Fruit fly (Drosophila melanogaster) whole organism, embryonic: ENCODE results near the gene CG8206.

Experiments used
- CG12942 ChIP-seq: fragments of 200-800 bp; sonication (Bioruptor generic); optimal IDR thresholded peaks from 3 replicates; lab custom pipeline; 2016; ENCODE audit warnings: missing biosample characterization, missing genetic modification characterization
- CG13123 ChIP-seq: fragments of 200-800 bp; sonication (Bioruptor generic); optimal IDR thresholded peaks from 2 replicates; lab custom pipeline; 2016; ENCODE audit warnings: missing biosample characterization, missing genetic modification characterization
- CG13624 ChIP-seq: fragments of 200-800 bp; sonication (Bioruptor generic); optimal IDR thresholded peaks from 2 replicates; lab custom pipeline; 2016; ENCODE audit warnings: missing biosample characterization, missing genetic modification characterization
- CG14014 ChIP-seq: fragments of 200-800 bp; sonication (Bioruptor generic); IDR thresholded peaks from 2 replicates; pipeline ENCODE4 v1.3.6; 2022; ENCODE audit warnings: missing biosample characterization, missing genetic modification characterization
- CG15011 ChIP-seq: fragments of 200-800 bp; sonication (Bioruptor generic); optimal IDR thresholded peaks from 3 replicates; lab custom pipeline; 2018; ENCODE audit warnings: missing biosample characterization, mild to moderate bottlenecking, missing genetic modification characterization
- CG30431 ChIP-seq: fragments of 200-800 bp; sonication (Bioruptor generic); optimal IDR thresholded peaks from 2 replicates; lab custom pipeline; 2017; ENCODE audit warnings: missing biosample characterization, missing genetic modification characterization
- CG34422 ChIP-seq: fragments of 200-800 bp; sonication (Bioruptor generic); IDR thresholded peaks from 3 replicates; pipeline ENCODE4 v1.3.6; 2022; ENCODE audit warnings: missing biosample characterization, missing genetic modification characterization
- CG4617 ChIP-seq: fragments of 200-800 bp; sonication (Bioruptor generic); optimal IDR thresholded peaks from 3 replicates; lab custom pipeline; 2016; ENCODE audit warnings: missing biosample characterization, missing genetic modification characterization, borderline replicate concordance
- CG4707 ChIP-seq: fragments of 200-800 bp; sonication (Bioruptor generic); optimal IDR thresholded peaks from 2 replicates; lab custom pipeline; 2018; ENCODE audit warnings: missing biosample characterization, mild to moderate bottlenecking, missing genetic modification characterization, moderate library complexity
- CG4854 ChIP-seq: fragments of 200-800 bp; sonication (Bioruptor generic); optimal IDR thresholded peaks from 2 replicates; lab custom pipeline; 2016; ENCODE audit warnings: missing biosample characterization, missing genetic modification characterization, inconsistent platforms
- CG6791 ChIP-seq: fragments of 200-800 bp; sonication (Bioruptor generic); IDR thresholded peaks from 3 replicates; pipeline ENCODE4 v1.3.6; 2022; ENCODE audit warnings: missing biosample characterization, missing genetic modification characterization; ENCODE audit not compliant: partially characterized antibody
- CG7357 ChIP-seq: fragments of 200-800 bp; sonication (Bioruptor generic); IDR thresholded peaks from 3 replicates; pipeline ENCODE4 v1.3.6; 2022; ENCODE audit warnings: missing biosample characterization, missing genetic modification characterization
- CG7963 ChIP-seq: fragments of 200-800 bp; sonication (Bioruptor generic); IDR thresholded peaks from 3 replicates; pipeline ENCODE4 v1.3.6; 2022; ENCODE audit warnings: missing biosample characterization, missing genetic modification characterization; ENCODE audit not compliant: partially characterized antibody
- CG8359 ChIP-seq: fragments of 200-800 bp; sonication (Bioruptor generic); optimal IDR thresholded peaks from 2 replicates; lab custom pipeline; 2017; ENCODE audit warnings: missing biosample characterization, mild to moderate bottlenecking, missing genetic modification characterization, borderline replicate concordance
- CG9797 ChIP-seq: fragments of 200-800 bp; sonication (Bioruptor generic); optimal IDR thresholded peaks from 3 replicates; lab custom pipeline; 2018; ENCODE audit warnings: missing biosample characterization, mild to moderate bottlenecking, missing genetic modification characterization
- Dll ChIP-seq: fragments of 200-800 bp; sonication (Bioruptor generic); IDR thresholded peaks from 4 replicates; pipeline ENCODE4 v1.3.6; 2022; ENCODE audit warnings: missing biosample characterization, missing genetic modification characterization; ENCODE audit not compliant: partially characterized antibody
- Elba2 ChIP-seq: fragments of 200-800 bp; sonication (Bioruptor generic); optimal IDR thresholded peaks from 3 replicates; lab custom pipeline; 2016; ENCODE audit warnings: missing biosample characterization, missing genetic modification characterization
- GATAe ChIP-seq: fragments of 200-800 bp; sonication (Bioruptor generic); conservative IDR thresholded peaks from 2 replicates; pipeline ENCODE4 v1.3.6; 2022; ENCODE audit warnings: missing biosample characterization, missing genetic modification characterization
- HHEX ChIP-seq: fragments of 200-800 bp; sonication (Bioruptor generic); optimal IDR thresholded peaks from 3 replicates; lab custom pipeline; 2017; ENCODE audit warnings: missing biosample characterization, mild to moderate bottlenecking, missing genetic modification characterization, missing genetic modification reagents
- HLH4C ChIP-seq: fragments of 200-800 bp; sonication (Bioruptor generic); IDR thresholded peaks from 3 replicates; pipeline ENCODE4 v1.3.6; 2022; ENCODE audit warnings: missing biosample characterization, missing genetic modification characterization; ENCODE audit not compliant: partially characterized antibody
- MESR4 ChIP-seq: fragments of 200-800 bp; sonication (Bioruptor generic); optimal IDR thresholded peaks from 2 replicates; lab custom pipeline; 2018; ENCODE audit warnings: missing biosample characterization, mild to moderate bottlenecking, missing genetic modification characterization, moderate library complexity
- Opbp ChIP-seq: fragments of 200-800 bp; sonication (Bioruptor generic); IDR thresholded peaks from 3 replicates; pipeline ENCODE4 v1.3.6; 2022; ENCODE audit warnings: missing biosample characterization, missing genetic modification characterization; ENCODE audit not compliant: partially characterized antibody
- Pdp1 ChIP-seq, 2 experiments: fragments of 200-800 bp; sonication (Bioruptor generic); optimal IDR thresholded peaks; 3 replicates each; lab custom pipeline; 2016; ENCODE audit warnings: missing biosample characterization in 2 of 2, missing genetic modification characterization in 2 of 2, mild to moderate bottlenecking in 1 of 2, moderate library complexity in 1 of 2
- Sin3A ChIP-seq: fragments of >200 bp; optimal IDR thresholded peaks from 2 replicates; lab custom pipeline; 2018
- Taf1 ChIP-seq: fragments of 200-800 bp; sonication (Bioruptor generic); IDR thresholded peaks from 2 replicates; pipeline ENCODE4 v1.3.6; 2022; ENCODE audit warnings: missing biosample characterization, missing genetic modification characterization
- YL-1 ChIP-seq: fragments of 200-800 bp; sonication (Bioruptor generic); optimal IDR thresholded peaks from 3 replicates; lab custom pipeline; 2017; ENCODE audit warnings: missing biosample characterization, mild to moderate bottlenecking, missing genetic modification characterization
- bbx ChIP-seq: fragments of 200-800 bp; sonication (Bioruptor generic); IDR thresholded peaks from 2 replicates; pipeline ENCODE4 v1.3.6; 2022; ENCODE audit warnings: missing biosample characterization, missing genetic modification characterization; ENCODE audit not compliant: partially characterized antibody
- bigmax ChIP-seq: fragments of 200-800 bp; sonication (Bioruptor generic); optimal IDR thresholded peaks from 2 replicates; lab custom pipeline; 2018; ENCODE audit warnings: missing biosample characterization, mild to moderate bottlenecking, missing genetic modification characterization
- bsh ChIP-seq, 2 experiments: fragments of 200-800 bp; sonication (Bioruptor generic); optimal IDR thresholded peaks; 2 replicates each; lab custom pipeline; 2017 to 2018; ENCODE audit warnings: mild to moderate bottlenecking in 2 of 2, missing biosample characterization in 2 of 2, missing genetic modification characterization in 2 of 2, moderate library complexity in 1 of 2
- crol ChIP-seq: fragments of 200-800 bp; sonication (Bioruptor generic); IDR thresholded peaks from 2 replicates; pipeline ENCODE4 v1.3.6; 2022; ENCODE audit warnings: missing biosample characterization, missing genetic modification characterization
- dati ChIP-seq: fragments of 200-800 bp; sonication (Bioruptor generic); IDR thresholded peaks from 2 replicates; pipeline ENCODE4 v1.3.6; 2022; ENCODE audit warnings: missing biosample characterization, missing genetic modification characterization
- dm ChIP-seq: fragments of 200-800 bp; sonication (Bioruptor generic); optimal IDR thresholded peaks from 3 replicates; lab custom pipeline; 2016; ENCODE audit warnings: missing biosample characterization, missing genetic modification characterization
- fd96Cb ChIP-seq: fragments of 200-800 bp; sonication (Bioruptor generic); optimal IDR thresholded peaks from 2 replicates; lab custom pipeline; 2018; ENCODE audit warnings: missing biosample characterization, mild to moderate bottlenecking, missing genetic modification characterization, moderate library complexity
- gem ChIP-seq: fragments of 200-800 bp; sonication (Bioruptor generic); optimal IDR thresholded peaks from 2 replicates; lab custom pipeline; 2019; ENCODE audit warnings: missing biosample characterization, mild to moderate bottlenecking, missing genetic modification characterization, moderate library complexity
- gsb ChIP-seq: fragments of 200-800 bp; sonication (Bioruptor generic); IDR thresholded peaks from 2 replicates; pipeline ENCODE4 v1.3.6; 2022; ENCODE audit warnings: missing biosample characterization, missing genetic modification characterization
- hb ChIP-seq: fragments of 200-800 bp; sonication (Bioruptor generic); IDR thresholded peaks from 3 replicates; pipeline ENCODE4 v1.3.6; 2022; ENCODE audit warnings: missing biosample characterization, missing genetic modification characterization; ENCODE audit not compliant: partially characterized antibody
- hkb ChIP-seq, 2 experiments: fragments of 200-800 bp in 1 of 2; fragments of >200 bp in 1 of 2; sonication (Bioruptor generic) in 1 of 2; IDR thresholded peaks in 1 of 2; optimal IDR thresholded peaks in 1 of 2; 2 replicates each; pipeline versions ENCODE4 v1.3.6 to Lab custom; 2017 to 2022; ENCODE audit warnings: missing biosample characterization in 1 of 2, missing genetic modification characterization in 1 of 2
- kay ChIP-seq: fragments of 200-800 bp; sonication (Bioruptor generic); optimal IDR thresholded peaks from 2 replicates; lab custom pipeline; 2016; ENCODE audit warnings: missing biosample characterization, missing genetic modification characterization
- mld ChIP-seq: fragments of 200-800 bp; sonication (Bioruptor generic); IDR thresholded peaks from 3 replicates; pipeline ENCODE4 v1.3.6; 2022; ENCODE audit warnings: missing biosample characterization, missing genetic modification characterization; ENCODE audit not compliant: partially characterized antibody
- nom ChIP-seq: fragments of 200-800 bp; sonication (Bioruptor generic); optimal IDR thresholded peaks from 2 replicates; lab custom pipeline; 2017; ENCODE audit warnings: missing biosample characterization, missing genetic modification characterization, mild to moderate bottlenecking, moderate library complexity, missing genetic modification reagents
- org-1 ChIP-seq: fragments of 200-800 bp; sonication (Bioruptor generic); optimal IDR thresholded peaks from 2 replicates; lab custom pipeline; 2017; ENCODE audit warnings: missing biosample characterization, missing genetic modification characterization
- pan ChIP-seq, 4 experiments: fragments of >200 bp in 3 of 4; fragments of 200-800 bp in 1 of 4; sonication (Bioruptor generic) in 1 of 4; optimal IDR thresholded peaks in 3 of 4; IDR thresholded peaks in 1 of 4; 2 replicates each; pipeline versions ENCODE4 v1.3.6 to Lab custom; 2017 to 2022; ENCODE audit warnings: missing biosample characterization in 2 of 4, missing genetic modification characterization in 2 of 4, mixed read lengths in 1 of 4
- sim ChIP-seq: fragments of 200-800 bp; sonication (Bioruptor generic); IDR thresholded peaks from 2 replicates; pipeline ENCODE4 v1.3.6; 2022; ENCODE audit warnings: missing biosample characterization, missing genetic modification characterization
- unc-4 ChIP-seq: fragments of 200-800 bp; sonication (Bioruptor generic); IDR thresholded peaks from 2 replicates; pipeline ENCODE4 v1.3.6; 2022; ENCODE audit warnings: missing biosample characterization, missing genetic modification characterization; ENCODE audit not compliant: partially characterized antibody
- zen ChIP-seq: fragments of 200-800 bp; sonication (Bioruptor generic); optimal IDR thresholded peaks from 3 replicates; lab custom pipeline; 2018; ENCODE audit warnings: missing biosample characterization, mild to moderate bottlenecking, missing genetic modification characterization, moderate library complexity
- zfh1 ChIP-seq: fragments of 200-800 bp; sonication (Bioruptor generic); IDR thresholded peaks from 3 replicates; pipeline ENCODE4 v1.3.6; 2022; ENCODE audit warnings: missing biosample characterization, missing genetic modification characterization

Gene CG8206

dm6 chrX:15746682-15747196, 7.7 kb downstream of the CG8206 start:
- TF ChIP-seq kay (peak; percentile 76), bigmax (GFP tag; lab: Kevin White, UChicago) (peak; percentile 96), YL-1 (peak; percentile 49), MESR4 (GFP tag; lab: Kevin White, UChicago) (peak; percentile 80), CG8359 (GFP tag; lab: Kevin White, UChicago) (no peak), unc-4 (0 out of 2 replicates have a peak, but pooled peaks have one; percentile 9), mld (GFP tag; lab: Robert Waterston, UW) (0 out of 3 replicates have a peak, but pooled peaks have one; percentile 23), CG13624 (GFP tag; lab: Kevin White, UChicago) (peak; percentile 0), CG4707 (GFP tag; lab: Kevin White, UChicago) (no peak), CG7357 (GFP tag; lab: Robert Waterston, UW) (no peak), CG12942 (no peak), CG34422 (GFP tag; lab: Robert Waterston, UW) (peak; percentile 50; the same call in 1 of the 3 replicates), Sin3A (lab: Kevin White, UChicago) (peak; percentile 66), dm (GFP tag; lab: Kevin White, UChicago) (peak; percentile 42), CG4617 (GFP tag; lab: Kevin White, UChicago) (peak; percentile 55), Elba2 (peak; percentile 69), Opbp (GFP tag; lab: Robert Waterston, UW) (peak; percentile 19; the same call in 1 of the 3 replicates), CG9797 (GFP tag; lab: Kevin White, UChicago) (peak; percentile 8)

- no peak for TF ChIP-seq GATAe (GFP tag; lab: Robert Waterston, UW)
- TF ChIP-seq nom (GFP tag; lab: Kevin White, UChicago), result peak; percentile 7
- TF ChIP-seq CG8359 (GFP tag; lab: Kevin White, UChicago), result no peak
- no peak for TF ChIP-seq kay
- TF ChIP-seq Dll (GFP tag; lab: Robert Waterston, UW), result 0 out of 4 replicates have a peak, but pooled peaks have one; percentile 17
- TF ChIP-seq bsh (GFP tag; optimal IDR thresholded peaks at IDR 0.05; lab: Kevin White, UChicago), result no peak
- peak in 1 of 2 experiments; percentile 46 for TF ChIP-seq Pdp1 (GFP tag; optimal IDR thresholded peaks at IDR 0.05; lab: Kevin White, UChicago)
- TF ChIP-seq dati (GFP tag; lab: Robert Waterston, UW), result no peak
- TF ChIP-seq org-1 (GFP tag; lab: Kevin White, UChicago), result no peak
- no peak for TF ChIP-seq CG13123
- no peak for TF ChIP-seq Taf1 (GFP tag; lab: Robert Waterston, UW)
- TF ChIP-seq CG7963 (GFP tag; lab: Robert Waterston, UW), result no peak
- TF ChIP-seq zfh1 (GFP tag; lab: Robert Waterston, UW), result 0 out of 3 replicates have a peak, but pooled peaks have one; percentile 21
- no peak for TF ChIP-seq CG4854 (GFP tag; lab: Kevin White, UChicago)
- TF ChIP-seq sim, result no peak
- no peak for TF ChIP-seq CG30431 (GFP tag; lab: Kevin White, UChicago)
- TF ChIP-seq gem (tag; lab: Kevin White, UChicago), result no peak
- TF ChIP-seq CG6791 (GFP tag; lab: Robert Waterston, UW), result no peak
- no peak for TF ChIP-seq zen (tag; lab: Kevin White, UChicago)
- no peak for TF ChIP-seq hb (GFP tag; lab: Robert Waterston, UW)
- TF ChIP-seq HLH4C (GFP tag; lab: Robert Waterston, UW), result peak; percentile 13; the same call in 1 of the 3 replicates
- no peak for TF ChIP-seq gsb (GFP tag; lab: Robert Waterston, UW)
- TF ChIP-seq fd96Cb (tag; lab: Kevin White, UChicago), result no peak
- TF ChIP-seq MESR4 (GFP tag; lab: Kevin White, UChicago), result peak; percentile 67
- TF ChIP-seq hkb (optimal IDR thresholded peaks at IDR 0.05; lab: Kevin White, UChicago), result peak; percentile 17
- no peak for TF ChIP-seq hkb (GFP tag; IDR thresholded peaks at IDR 0.05; lab: Robert Waterston, UW)
- TF ChIP-seq CG15011, result no peak
- no peak for TF ChIP-seq pan (optimal IDR thresholded peaks at IDR 0.05; lab: Kevin White, UChicago)
- no peak for TF ChIP-seq pan (GFP tag; optimal IDR thresholded peaks at IDR 0.05 in 1 of 2, IDR thresholded peaks at IDR 0.05 in 1 of 2)
- TF ChIP-seq crol (GFP tag; lab: Robert Waterston, UW), result no peak
- TF ChIP-seq bbx (GFP tag; lab: Robert Waterston, UW), result peak; percentile 45
- no peak for TF ChIP-seq CG14014 (GFP tag; lab: Robert Waterston, UW)
- no peak for TF ChIP-seq HHEX (GFP tag; lab: Kevin White, UChicago)
Observed at dm6 chrX:15748945-15749344, 9.9 kb downstream of the CG8206 start, which contains the start of gene Mvd. TSS of gene Mvd (plus strand) at chrX:15749166.
